Worm (Caenorhabditis elegans) whole organism, late embryonic: ENCODE data around the gene dyf-11.

Experiments used
- C38D4.7 ChIP-seq: fragments of 200-800 bp; sonication (Bioruptor generic); optimal IDR thresholded peaks from 2 replicates; lab custom pipeline; 2018; ENCODE audit warnings: mild to moderate bottlenecking, missing genetic modification characterization, moderate library complexity, missing compliant biosample characterization
- T23F11.4 ChIP-seq: fragments of 200-800 bp; sonication (Bioruptor generic); optimal IDR thresholded peaks from 2 replicates; lab custom pipeline; 2018; ENCODE audit warnings: mild to moderate bottlenecking, missing genetic modification characterization, missing compliant biosample characterization
- ama-1 ChIP-seq: fragments of 150-350 bp; optimal IDR thresholded peaks from 2 replicates; lab custom pipeline; 2014
- ceh-18 ChIP-seq: sonication (generic microtip); optimal IDR thresholded peaks from 2 replicates; lab custom pipeline; 2016; ENCODE audit warnings: missing genetic modification characterization, missing compliant biosample characterization
- ceh-30 ChIP-seq: fragments of 150-350 bp; optimal IDR thresholded peaks from 2 replicates; lab custom pipeline; 2014; ENCODE audit warnings: missing biosample characterization, missing genetic modification characterization
- elt-2 ChIP-seq: sonication (generic microtip); optimal IDR thresholded peaks from 2 replicates; lab custom pipeline; 2016; ENCODE audit warnings: missing genetic modification reagents, missing genetic modification characterization, missing compliant biosample characterization
- fkh-10 ChIP-seq: fragments of 150-350 bp; optimal IDR thresholded peaks from 2 replicates; lab custom pipeline; 2014; ENCODE audit warnings: missing biosample characterization, missing genetic modification reagents, missing genetic modification characterization
- fkh-6 ChIP-seq: sonication (generic microtip); optimal IDR thresholded peaks from 2 replicates; lab custom pipeline; 2016; ENCODE audit warnings: missing genetic modification characterization, missing compliant biosample characterization
- pax-1 ChIP-seq: fragments of 150-350 bp; optimal IDR thresholded peaks from 2 replicates; lab custom pipeline; 2014; ENCODE audit warnings: missing biosample characterization, missing genetic modification characterization
- pha-4 ChIP-seq: fragments of 150-350 bp; optimal IDR thresholded peaks from 2 replicates; lab custom pipeline; 2018; ENCODE audit warnings: missing biosample characterization, missing genetic modification reagents, missing genetic modification characterization
- pqm-1 ChIP-seq: sonication (generic microtip); optimal IDR thresholded peaks from 2 replicates; lab custom pipeline; 2016; ENCODE audit warnings: missing genetic modification characterization, missing compliant biosample characterization

DNA sequence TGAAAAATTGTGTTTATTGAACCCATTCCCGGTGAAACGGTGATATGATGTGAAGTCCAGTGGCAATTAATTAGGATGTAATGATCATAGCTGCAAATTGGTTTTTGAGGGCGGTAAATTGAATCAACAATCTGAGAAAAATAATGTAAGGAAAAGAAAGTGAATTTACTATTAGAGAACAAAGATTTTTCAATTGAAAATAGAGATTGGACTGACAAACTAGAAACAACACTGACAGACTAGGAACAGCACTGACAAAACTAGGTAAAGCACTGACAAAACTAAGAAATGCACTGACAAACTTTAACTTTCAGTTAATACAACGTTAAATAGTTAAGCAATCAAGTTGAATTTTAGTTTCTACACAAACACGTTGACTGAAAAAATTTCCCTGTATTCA, 37.7 kb upstream of the dyf-11 start, which contains the start of gene sli-1:
- TF ChIP-seq pqm-1 (tag; lab: Kevin White, UChicago) (no peak), ceh-30 (tag; lab: Kevin White, UChicago) (no peak), pax-1 (tag; lab: Kevin White, UChicago) (no peak), elt-2 (no peak), C38D4.7 (GFP tag; lab: Kevin White, UChicago) (no peak), fkh-6 (no peak), fkh-10 (no peak), T23F11.4 (GFP tag; lab: Kevin White, UChicago) (no peak), pha-4 (tag; lab: Kevin White, UChicago) (no peak), ceh-18 (tag; lab: Kevin White, UChicago) (no peak), ama-1 (lab: Kevin White, UChicago) (no peak)
